Worm (Caenorhabditis elegans): ENCODE results near the gene col-36.

Gene col-36

ce11 chrII:7189120-7189519, 20.5 kb upstream of the col-36 start, which contains the start of gene E04F6.4:
E04F6.4 (plus strand) TSS chrII:7189420.
- TF ChIP-seq F13C5.2 (tag; optimal IDR thresholded peaks at IDR 0.05): no peak
- TF ChIP-seq sea-1 (GFP tag; conservative IDR thresholded peaks at IDR 0.05): no peak
- no peak for TF ChIP-seq aly-1 (tag; optimal IDR thresholded peaks at IDR 0.05)
- no peak for TF ChIP-seq tra-4 (tag; optimal IDR thresholded peaks at IDR 0.05)
- no peak for TF ChIP-seq tbx-11 (GFP tag; IDR thresholded peaks at IDR 0.05)
- TF ChIP-seq hnd-1 (tag; optimal IDR thresholded peaks at IDR 0.05): no peak
- no peak for TF ChIP-seq B0310.2 (tag; optimal IDR thresholded peaks at IDR 0.05)
- no peak for TF ChIP-seq ceh-36 (tag; optimal IDR thresholded peaks at IDR 0.05)
- TF ChIP-seq pes-1 (GFP tag; IDR thresholded peaks at IDR 0.05): no peak
- TF ChIP-seq scrt-1 (GFP tag; IDR thresholded peaks at IDR 0.05): no peak
- no peak for TF ChIP-seq flt-1 (GFP tag; IDR thresholded peaks at IDR 0.05)
- no peak for TF ChIP-seq hmbx-1 (tag; optimal IDR thresholded peaks at IDR 0.05)
- no peak for TF ChIP-seq ceh-13 (GFP tag; optimal IDR thresholded peaks at IDR 0.05)
- TF ChIP-seq hmg-4 (GFP tag; optimal IDR thresholded peaks at IDR 0.05): no peak
- TF ChIP-seq tbx-37 (GFP tag; conservative IDR thresholded peaks at IDR 0.05): no peak
- no peak for TF ChIP-seq ama-1 (optimal IDR thresholded peaks at IDR 0.05)
- TF ChIP-seq ets-7 (tag; optimal IDR thresholded peaks at IDR 0.05): no peak

ce11 chrII:7187110-7187509, 18.5 kb upstream of the col-36 start, which contains the start of gene C27H5.6:
C27H5.6 (minus strand) TSS chrII:7187210.
- no peak for TF ChIP-seq tbx-37 (GFP tag; conservative IDR thresholded peaks at IDR 0.05)
- no peak for TF ChIP-seq scrt-1 (GFP tag; IDR thresholded peaks at IDR 0.05)
- no peak for TF ChIP-seq pes-1 (GFP tag; IDR thresholded peaks at IDR 0.05)
- TF ChIP-seq ama-1 (optimal IDR thresholded peaks at IDR 0.05): no peak
- TF ChIP-seq ceh-13 (GFP tag; optimal IDR thresholded peaks at IDR 0.05): no peak
- TF ChIP-seq F13C5.2 (tag; optimal IDR thresholded peaks at IDR 0.05): no peak
- no peak for TF ChIP-seq ets-7 (tag; optimal IDR thresholded peaks at IDR 0.05)
- no peak for TF ChIP-seq tra-4 (tag; optimal IDR thresholded peaks at IDR 0.05)
- no peak for TF ChIP-seq aly-1 (tag; optimal IDR thresholded peaks at IDR 0.05)
- TF ChIP-seq ceh-36 (tag; optimal IDR thresholded peaks at IDR 0.05): no peak
- no peak for TF ChIP-seq sea-1 (GFP tag; conservative IDR thresholded peaks at IDR 0.05)
- no peak for TF ChIP-seq tbx-11 (GFP tag; IDR thresholded peaks at IDR 0.05)
- TF ChIP-seq hnd-1 (tag; optimal IDR thresholded peaks at IDR 0.05): no peak

- TF ChIP-seq F13C5.2 (tag; optimal IDR thresholded peaks at IDR 0.05): no peak
- TF ChIP-seq sea-1 (GFP tag; conservative IDR thresholded peaks at IDR 0.05): no peak
- no peak for TF ChIP-seq hmg-4 (GFP tag; optimal IDR thresholded peaks at IDR 0.05)
- TF ChIP-seq tra-4 (tag; optimal IDR thresholded peaks at IDR 0.05): no peak
- no peak for TF ChIP-seq aly-1 (tag; optimal IDR thresholded peaks at IDR 0.05)
- no peak for TF ChIP-seq B0310.2 (tag; optimal IDR thresholded peaks at IDR 0.05)
- TF ChIP-seq ama-1 (optimal IDR thresholded peaks at IDR 0.05): no peak
- TF ChIP-seq pes-1 (GFP tag; IDR thresholded peaks at IDR 0.05): no peak
- no peak for TF ChIP-seq ets-7 (tag; optimal IDR thresholded peaks at IDR 0.05)
- no peak for TF ChIP-seq tbx-37 (GFP tag; conservative IDR thresholded peaks at IDR 0.05)
These were observed 17.5 kb upstream of the col-36 start for ce11 chrII:7186117-7186516.

ce11 chrII:7183493-7184272, 15.1 kb upstream of the col-36 start, which contains the start of gene pdl-1:
pdl-1 (plus strand) TSS chrII:7183801.
- TF ChIP-seq ama-1 (optimal IDR thresholded peaks at IDR 0.05) (no peak), sea-1 (GFP tag; conservative IDR thresholded peaks at IDR 0.05) (peak; percentile 96), pes-1 (GFP tag; IDR thresholded peaks at IDR 0.05) (peak; percentile 97), F13C5.2 (tag; optimal IDR thresholded peaks at IDR 0.05) (peak; percentile 96), ceh-13 (GFP tag; optimal IDR thresholded peaks at IDR 0.05) (peak; percentile 95), tbx-11 (GFP tag; IDR thresholded peaks at IDR 0.05) (peak; percentile 94), tbx-37 (GFP tag; conservative IDR thresholded peaks at IDR 0.05) (peak; percentile 92), aly-1 (tag; optimal IDR thresholded peaks at IDR 0.05) (peak; percentile 96), ets-7 (tag; optimal IDR thresholded peaks at IDR 0.05) (peak; percentile 87), B0310.2 (tag; optimal IDR thresholded peaks at IDR 0.05) (peak; percentile 89), scrt-1 (GFP tag; IDR thresholded peaks at IDR 0.05) (peak; percentile 97), hnd-1 (tag; optimal IDR thresholded peaks at IDR 0.05) (peak; percentile 90), flt-1 (GFP tag; IDR thresholded peaks at IDR 0.05) (peak; percentile 97), hmbx-1 (tag; optimal IDR thresholded peaks at IDR 0.05) (peak; percentile 76), ceh-36 (tag; optimal IDR thresholded peaks at IDR 0.05) (peak; percentile 94), hmg-4 (GFP tag; optimal IDR thresholded peaks at IDR 0.05) (peak; percentile 97), tra-4 (tag; optimal IDR thresholded peaks at IDR 0.05) (peak; percentile 84)

ce11 chrII:7182630-7183029, 14.0 kb upstream of the col-36 start:
- TF ChIP-seq pes-1 (GFP tag; IDR thresholded peaks at IDR 0.05) (no peak), tra-4 (tag; optimal IDR thresholded peaks at IDR 0.05) (no peak), ets-7 (tag; optimal IDR thresholded peaks at IDR 0.05) (no peak), F13C5.2 (tag; optimal IDR thresholded peaks at IDR 0.05) (no peak), tbx-11 (GFP tag; IDR thresholded peaks at IDR 0.05) (no peak), flt-1 (GFP tag; IDR thresholded peaks at IDR 0.05) (no peak), tbx-37 (GFP tag; conservative IDR thresholded peaks at IDR 0.05) (no peak), scrt-1 (GFP tag; IDR thresholded peaks at IDR 0.05) (no peak), ceh-36 (tag; optimal IDR thresholded peaks at IDR 0.05) (no peak), hmg-4 (GFP tag; optimal IDR thresholded peaks at IDR 0.05) (no peak), hnd-1 (tag; optimal IDR thresholded peaks at IDR 0.05) (no peak), ama-1 (optimal IDR thresholded peaks at IDR 0.05) (no peak), aly-1 (tag; optimal IDR thresholded peaks at IDR 0.05) (no peak), sea-1 (GFP tag; conservative IDR thresholded peaks at IDR 0.05) (no peak), B0310.2 (tag; optimal IDR thresholded peaks at IDR 0.05) (no peak), hmbx-1 (tag; optimal IDR thresholded peaks at IDR 0.05) (no peak), ceh-13 (GFP tag; optimal IDR thresholded peaks at IDR 0.05) (no peak)

- no peak for TF ChIP-seq pes-1 (GFP tag; IDR thresholded peaks at IDR 0.05)
- TF ChIP-seq aly-1 (tag; optimal IDR thresholded peaks at IDR 0.05): no peak
These were observed 7.5 kb upstream of the col-36 start for ce11 chrII:7176108-7176507.

- TF ChIP-seq sea-1 (GFP tag; conservative IDR thresholded peaks at IDR 0.05) (no peak), tra-4 (tag; optimal IDR thresholded peaks at IDR 0.05) (no peak), hnd-1 (tag; optimal IDR thresholded peaks at IDR 0.05) (no peak), flt-1 (GFP tag; IDR thresholded peaks at IDR 0.05) (no peak), B0310.2 (tag; optimal IDR thresholded peaks at IDR 0.05) (no peak), aly-1 (tag; optimal IDR thresholded peaks at IDR 0.05) (no peak), hmbx-1 (tag; optimal IDR thresholded peaks at IDR 0.05) (no peak), F13C5.2 (tag; optimal IDR thresholded peaks at IDR 0.05) (no peak), tbx-11 (GFP tag; IDR thresholded peaks at IDR 0.05) (no peak), ceh-36 (tag; optimal IDR thresholded peaks at IDR 0.05) (no peak), pes-1 (GFP tag; IDR thresholded peaks at IDR 0.05) (no peak), tbx-37 (GFP tag; conservative IDR thresholded peaks at IDR 0.05) (no peak), ets-7 (tag; optimal IDR thresholded peaks at IDR 0.05) (no peak)
These were observed 6.2 kb upstream of the col-36 start, which contains the start of gene glc-4 for ce11 chrII:7174843-7175242. glc-4 (minus strand) TSS chrII:7174943.

All from whole organism, early embryonic.